Fruit fly (Drosophila melanogaster) whole organism, embryonic: ENCODE data around the gene CG3726.

Source experiments
- Adf1 ChIP-seq: fragments of 200-800 bp; sonication (Bioruptor generic); IDR thresholded peaks from 2 replicates; pipeline ENCODE4 v1.3.6; 2022; ENCODE audit warnings: missing biosample characterization, missing genetic modification characterization
- BEAF-32 ChIP-seq: fragments of 200-800 bp; sonication (Bioruptor generic); optimal IDR thresholded peaks from 3 replicates; lab custom pipeline; 2017; ENCODE audit warnings: missing biosample characterization, missing genetic modification characterization, mild to moderate bottlenecking, moderate library complexity, missing genetic modification reagents
- CG10979 ChIP-seq: fragments of 200-800 bp; sonication (Bioruptor generic); optimal IDR thresholded peaks from 2 replicates; lab custom pipeline; 2018; ENCODE audit warnings: missing biosample characterization, mild to moderate bottlenecking, missing genetic modification characterization, moderate library complexity
- CG11456 ChIP-seq: fragments of 200-800 bp; sonication (Bioruptor generic); IDR thresholded peaks from 3 replicates; pipeline ENCODE4 v1.3.6; 2022; ENCODE audit warnings: missing biosample characterization, missing genetic modification characterization
- CG12155 ChIP-seq: fragments of 200-800 bp; sonication (Bioruptor generic); optimal IDR thresholded peaks from 3 replicates; lab custom pipeline; 2016; ENCODE audit warnings: missing biosample characterization, missing genetic modification characterization
- CG14710 ChIP-seq: fragments of 200-800 bp; sonication (Bioruptor generic); optimal IDR thresholded peaks from 3 replicates; lab custom pipeline; 2019; ENCODE audit warnings: missing biosample characterization, mild to moderate bottlenecking, missing genetic modification characterization, moderate library complexity
- CG15601 ChIP-seq: fragments of 200-800 bp; sonication (Bioruptor generic); optimal IDR thresholded peaks from 3 replicates; lab custom pipeline; 2019; ENCODE audit warnings: missing biosample characterization, mild to moderate bottlenecking, missing genetic modification characterization, moderate library complexity
- CG1602 ChIP-seq: fragments of 200-800 bp; sonication (Bioruptor generic); optimal IDR thresholded peaks from 3 replicates; lab custom pipeline; 2016; ENCODE audit warnings: missing biosample characterization, missing genetic modification characterization
- CG1603 ChIP-seq: fragments of 200-800 bp; sonication (Bioruptor generic); optimal IDR thresholded peaks from 2 replicates; lab custom pipeline; 2019; ENCODE audit warnings: missing biosample characterization, mild to moderate bottlenecking, missing genetic modification characterization, moderate library complexity
- CG17385 ChIP-seq: fragments of 200-800 bp; sonication (Bioruptor generic); optimal IDR thresholded peaks from 3 replicates; lab custom pipeline; 2018; ENCODE audit warnings: missing biosample characterization, mild to moderate bottlenecking, missing genetic modification characterization
- CG18764 ChIP-seq: fragments of 200-800 bp; sonication (Bioruptor generic); optimal IDR thresholded peaks from 3 replicates; lab custom pipeline; 2016; ENCODE audit warnings: missing biosample characterization, missing genetic modification characterization
- CG2120 ChIP-seq: fragments of 200-800 bp; sonication (Bioruptor generic); optimal IDR thresholded peaks from 3 replicates; lab custom pipeline; 2016; ENCODE audit warnings: missing biosample characterization, missing genetic modification characterization
- CG2199 ChIP-seq: fragments of 200-800 bp; sonication (Bioruptor generic); IDR thresholded peaks from 3 replicates; pipeline ENCODE4 v1.3.6; 2022; ENCODE audit warnings: missing biosample characterization, missing genetic modification characterization
- CG3163 ChIP-seq: fragments of 200-800 bp; sonication (Bioruptor generic); optimal IDR thresholded peaks from 3 replicates; lab custom pipeline; 2016; ENCODE audit warnings: missing biosample characterization, missing genetic modification characterization
- CG32532 ChIP-seq: fragments of 200-800 bp; sonication (Bioruptor generic); IDR thresholded peaks from 2 replicates; pipeline ENCODE4 v1.3.6; 2022; ENCODE audit warnings: missing biosample characterization, missing genetic modification characterization
- CG32767 ChIP-seq: fragments of 200-800 bp; sonication (Bioruptor generic); IDR thresholded peaks from 2 replicates; pipeline ENCODE4 v1.3.6; 2022; ENCODE audit warnings: missing biosample characterization, missing genetic modification characterization
- CG34422 ChIP-seq: fragments of 200-800 bp; sonication (Bioruptor generic); IDR thresholded peaks from 3 replicates; pipeline ENCODE4 v1.3.6; 2022; ENCODE audit warnings: missing biosample characterization, missing genetic modification characterization
- CG3995 ChIP-seq: fragments of 200-800 bp; sonication (Bioruptor generic); optimal IDR thresholded peaks from 3 replicates; lab custom pipeline; 2016; ENCODE audit warnings: missing biosample characterization, missing genetic modification characterization
- CG43689 ChIP-seq: fragments of 200-800 bp; sonication (Bioruptor generic); IDR thresholded peaks from 2 replicates; pipeline ENCODE4 v1.3.6; 2022; ENCODE audit warnings: missing biosample characterization, missing genetic modification characterization
- CG4424 ChIP-seq: fragments of 200-800 bp; sonication (Bioruptor generic); optimal IDR thresholded peaks from 3 replicates; lab custom pipeline; 2016; ENCODE audit warnings: missing biosample characterization, missing genetic modification characterization
- CG4617 ChIP-seq: fragments of 200-800 bp; sonication (Bioruptor generic); optimal IDR thresholded peaks from 3 replicates; lab custom pipeline; 2016; ENCODE audit warnings: missing biosample characterization, missing genetic modification characterization, borderline replicate concordance
- CG4730 ChIP-seq: fragments of 200-800 bp; sonication (Bioruptor generic); IDR thresholded peaks from 2 replicates; pipeline ENCODE4 v1.3.6; 2022; ENCODE audit warnings: missing biosample characterization, missing genetic modification characterization
- CG6272 ChIP-seq: fragments of 200-800 bp; sonication (Bioruptor generic); IDR thresholded peaks from 2 replicates; pipeline ENCODE4 v1.3.6; 2022; ENCODE audit warnings: missing biosample characterization, missing genetic modification characterization
- CG6813 ChIP-seq: fragments of 200-800 bp; sonication (Bioruptor generic); optimal IDR thresholded peaks from 2 replicates; lab custom pipeline; 2017; ENCODE audit warnings: missing biosample characterization, missing genetic modification characterization, mild to moderate bottlenecking, moderate library complexity, missing genetic modification reagents
- CG7987 ChIP-seq: fragments of 200-800 bp; sonication (Bioruptor generic); optimal IDR thresholded peaks from 2 replicates; lab custom pipeline; 2018; ENCODE audit warnings: missing biosample characterization, mild to moderate bottlenecking, missing genetic modification characterization, moderate library complexity
- Elba2 ChIP-seq: fragments of 200-800 bp; sonication (Bioruptor generic); optimal IDR thresholded peaks from 3 replicates; lab custom pipeline; 2016; ENCODE audit warnings: missing biosample characterization, missing genetic modification characterization
- Fer3 ChIP-seq: fragments of 200-800 bp; sonication (Bioruptor generic); optimal IDR thresholded peaks from 2 replicates; lab custom pipeline; 2018; ENCODE audit warnings: missing biosample characterization, mild to moderate bottlenecking, missing genetic modification characterization, moderate library complexity
- Hr51 ChIP-seq, 2 experiments: fragments of 200-800 bp; sonication (Bioruptor generic); optimal IDR thresholded peaks; 2 replicates in 1 of 2; 3 replicates in 1 of 2; lab custom pipeline; 2016 to 2018; ENCODE audit warnings: missing biosample characterization in 2 of 2, missing genetic modification characterization in 2 of 2, mild to moderate bottlenecking in 1 of 2, moderate library complexity in 1 of 2
- Nf-YB ChIP-seq: fragments of 200-800 bp; sonication (Bioruptor generic); optimal IDR thresholded peaks from 3 replicates; lab custom pipeline; 2019; ENCODE audit warnings: missing biosample characterization, mild to moderate bottlenecking, missing genetic modification characterization, moderate library complexity
- Opbp ChIP-seq: fragments of 200-800 bp; sonication (Bioruptor generic); IDR thresholded peaks from 3 replicates; pipeline ENCODE4 v1.3.6; 2022; ENCODE audit warnings: missing biosample characterization, missing genetic modification characterization; ENCODE audit not compliant: partially characterized antibody
- Optix ChIP-seq: fragments of 200-800 bp; sonication (Bioruptor generic); IDR thresholded peaks from 3 replicates; pipeline ENCODE4 v1.3.6; 2022; ENCODE audit warnings: missing biosample characterization, missing genetic modification characterization
- Xrp1 ChIP-seq: fragments of 200-800 bp; sonication (Bioruptor generic); IDR thresholded peaks from 2 replicates; pipeline ENCODE4 v1.3.6; 2022; ENCODE audit warnings: missing biosample characterization, missing genetic modification characterization
- chif ChIP-seq, 2 experiments: fragments of 200-800 bp; sonication (Bioruptor generic); optimal IDR thresholded peaks; 3 replicates each; lab custom pipeline; 2016; ENCODE audit warnings: missing biosample characterization in 2 of 2, missing genetic modification characterization in 2 of 2
- cwo ChIP-seq: fragments of 200-800 bp; sonication (Bioruptor generic); optimal IDR thresholded peaks from 3 replicates; lab custom pipeline; 2017; ENCODE audit warnings: missing biosample characterization, missing genetic modification characterization, mild to moderate bottlenecking, moderate library complexity, missing genetic modification reagents
- en ChIP-seq: fragments of 200-800 bp; sonication (Bioruptor generic); optimal IDR thresholded peaks from 2 replicates; lab custom pipeline; 2016; ENCODE audit warnings: missing biosample characterization, missing genetic modification characterization
- ewg ChIP-seq: fragments of 200-800 bp; sonication (Bioruptor generic); optimal IDR thresholded peaks from 3 replicates; lab custom pipeline; 2017; ENCODE audit warnings: mild to moderate bottlenecking, missing biosample characterization, missing genetic modification reagents, missing genetic modification characterization
- gfzf ChIP-seq: fragments of 200-800 bp; sonication (Bioruptor generic); optimal IDR thresholded peaks from 2 replicates; lab custom pipeline; 2016; ENCODE audit warnings: missing biosample characterization, mild to moderate bottlenecking, missing genetic modification characterization, moderate library complexity
- ham ChIP-seq: fragments of 200-800 bp; sonication (Bioruptor generic); IDR thresholded peaks from 2 replicates; pipeline ENCODE4 v1.3.6; 2022; ENCODE audit warnings: missing biosample characterization, missing genetic modification characterization
- mam ChIP-seq: fragments of 200-800 bp; sonication (Bioruptor generic); optimal IDR thresholded peaks from 3 replicates; lab custom pipeline; 2016; ENCODE audit warnings: missing biosample characterization, missing genetic modification characterization
- oc ChIP-seq: fragments of 200-800 bp; sonication (Bioruptor generic); optimal IDR thresholded peaks from 2 replicates; lab custom pipeline; 2018; ENCODE audit warnings: missing biosample characterization, mild to moderate bottlenecking, missing genetic modification characterization, moderate library complexity
- pb ChIP-seq: fragments of 200-800 bp; sonication (Bioruptor generic); optimal IDR thresholded peaks from 3 replicates; lab custom pipeline; 2016; ENCODE audit warnings: missing biosample characterization, missing genetic modification characterization
- pita ChIP-seq: fragments of 200-800 bp; sonication (Bioruptor generic); optimal IDR thresholded peaks from 2 replicates; lab custom pipeline; 2017; ENCODE audit warnings: missing biosample characterization, mild to moderate bottlenecking, missing genetic modification characterization
- pros ChIP-seq: fragments of 200-800 bp; sonication (Bioruptor generic); optimal IDR thresholded peaks from 3 replicates; lab custom pipeline; 2019; ENCODE audit warnings: missing biosample characterization, mild to moderate bottlenecking, missing genetic modification characterization, moderate library complexity
- row ChIP-seq: fragments of 200-800 bp; sonication (Bioruptor generic); IDR thresholded peaks from 3 replicates; pipeline ENCODE4 v1.3.6; 2022; ENCODE audit warnings: missing biosample characterization, missing genetic modification characterization
- sens ChIP-seq: fragments of 200-800 bp; sonication (Bioruptor generic); peaks from one replicate; lab custom pipeline; 2016; ENCODE audit warnings: missing biosample characterization, missing genetic modification characterization
- sim ChIP-seq: fragments of 200-800 bp; sonication (Bioruptor generic); IDR thresholded peaks from 2 replicates; pipeline ENCODE4 v1.3.6; 2022; ENCODE audit warnings: missing biosample characterization, missing genetic modification characterization
- slp2 ChIP-seq: fragments of 200-800 bp; sonication (Bioruptor generic); optimal IDR thresholded peaks from 2 replicates; lab custom pipeline; 2016; ENCODE audit warnings: missing biosample characterization, missing genetic modification characterization
- sna ChIP-seq: fragments of 200-800 bp; sonication (Bioruptor generic); IDR thresholded peaks from 2 replicates; pipeline ENCODE4 v1.3.6; 2022; ENCODE audit warnings: missing biosample characterization, missing genetic modification characterization; ENCODE audit not compliant: partially characterized antibody
- so ChIP-seq: fragments of 200-800 bp; sonication (Bioruptor generic); IDR thresholded peaks from 3 replicates; pipeline ENCODE4 v1.3.6; 2022; ENCODE audit warnings: missing biosample characterization, missing genetic modification characterization
- stwl ChIP-seq: fragments of 200-800 bp; sonication (Bioruptor generic); optimal IDR thresholded peaks from 3 replicates; lab custom pipeline; 2018; ENCODE audit warnings: missing biosample characterization, mild to moderate bottlenecking, missing genetic modification characterization, moderate library complexity

CG3726 gene

DNA sequence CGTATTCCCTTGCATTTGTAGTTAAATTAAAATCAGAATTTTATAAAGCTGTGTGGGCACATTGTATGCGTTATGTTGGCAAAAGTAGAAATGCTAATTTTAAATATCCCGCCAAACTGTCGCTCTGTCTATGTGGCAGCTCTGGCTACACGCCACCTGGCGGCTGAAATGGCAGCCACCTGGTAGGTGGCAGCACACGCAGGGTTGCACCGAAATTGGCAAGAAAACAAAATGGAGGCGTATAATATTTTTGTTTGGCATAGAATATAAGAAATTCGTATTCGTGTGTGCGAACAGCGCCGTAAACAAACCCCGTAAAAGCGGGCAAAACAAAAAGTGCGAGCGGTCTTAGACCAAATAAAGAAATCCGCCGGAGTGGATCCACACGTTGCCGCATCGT is 9.0 kb upstream of the CG3726 start, which contains the start of gene CG12236 (continued):
- TF ChIP-seq row (GFP tag; lab: Robert Waterston, UW) (peak; percentile 32; the same call in 1 of the 3 replicates), CG4424 (GFP tag; lab: Kevin White, UChicago) (peak; percentile 27), CG1602 (GFP tag; lab: Kevin White, UChicago) (peak; percentile 11), Optix (GFP tag; lab: Robert Waterston, UW) (0 out of 3 replicates have a peak, but pooled peaks have one; percentile 21), en (GFP tag; lab: Kevin White, UChicago) (no peak), pita (GFP tag; lab: Kevin White, UChicago) (no peak), cwo (GFP tag; lab: Kevin White, UChicago) (no peak), CG18764 (GFP tag; lab: Kevin White, UChicago) (peak; percentile 20), CG43689 (GFP tag; lab: Robert Waterston, UW) (no peak), oc (tag; lab: Kevin White, UChicago) (no peak), so (GFP tag; lab: Robert Waterston, UW) (peak; percentile 15; the same call in 1 of the 3 replicates), stwl (tag; lab: Kevin White, UChicago) (peak; percentile 72), sna (no peak), gfzf (GFP tag; lab: Kevin White, UChicago) (peak; percentile 43), pb (GFP tag; lab: Kevin White, UChicago) (no peak), ewg (GFP tag; lab: Kevin White, UChicago) (peak; percentile 34), CG32532 (peak; percentile 69), sim (GFP tag; lab: Robert Waterston, UW) (no peak), CG1603 (tag; lab: Kevin White, UChicago) (peak; percentile 88), CG4617 (peak; percentile 79), CG15601 (tag; lab: Kevin White, UChicago) (peak; percentile 33), CG34422 (peak; percentile 69), ham (GFP tag; lab: Robert Waterston, UW) (no peak), CG10979 (peak; percentile 28), CG3163 (peak; percentile 26), Hr51 (GFP tag; optimal IDR thresholded peaks at IDR 0.05; lab: Kevin White, UChicago) (peak in 1 of 2 experiments; percentile 47), Adf1 (GFP tag; lab: Robert Waterston, UW) (peak; percentile 42; the same call in 1 of the 2 replicates), CG17385 (GFP tag; lab: Kevin White, UChicago) (peak; percentile 40), mam (GFP tag; lab: Kevin White, UChicago) (peak; percentile 49), slp2 (GFP tag; lab: Kevin White, UChicago) (peak; percentile 10), CG2199 (GFP tag; lab: Robert Waterston, UW) (0 out of 3 replicates have a peak, but pooled peaks have one; percentile 55), Opbp (GFP tag; lab: Robert Waterston, UW) (peak; percentile 66; the same call in 2 of the 3 replicates), Nf-YB (GFP tag; lab: Kevin White, UChicago) (peak; percentile 23), CG6272 (GFP tag; lab: Robert Waterston, UW) (no peak), Fer3 (tag; lab: Kevin White, UChicago) (peak; percentile 36), CG11456 (GFP tag; lab: Robert Waterston, UW) (peak; percentile 80; the same call in 2 of the 3 replicates), sens (GFP tag; lab: Kevin White, UChicago) (peak; percentile 85), Elba2 (GFP tag; lab: Kevin White, UChicago) (peak; percentile 72), CG32767 (GFP tag; lab: Robert Waterston, UW) (0 out of 2 replicates have a peak, but pooled peaks have one; percentile 21), CG3995 (no peak), Xrp1 (GFP tag; lab: Robert Waterston, UW) (no peak), BEAF-32 (GFP tag; lab: Kevin White, UChicago) (peak; percentile 54), CG14710 (tag; lab: Kevin White, UChicago) (peak; percentile 73), CG2120 (GFP tag; lab: Kevin White, UChicago) (peak; percentile 36), chif (GFP tag; optimal IDR thresholded peaks at IDR 0.05; lab: Kevin White, UChicago) (peak in 1 of 2 experiments; percentile 25), CG4730 (GFP tag; lab: Robert Waterston, UW) (no peak), CG12155 (GFP tag; lab: Kevin White, UChicago) (peak; percentile 20), CG7987 (peak; percentile 77), pros (GFP tag; lab: Kevin White, UChicago) (peak; percentile 12), CG6813 (GFP tag; lab: Kevin White, UChicago) (peak; percentile 14)
